Worm (Caenorhabditis elegans) whole organism, young adult: ENCODE data around the gene gpa-8.
A peak's percentile ranks its signal among the peaks of the same experiment; 100 is the strongest.

ENCODE experiments used
- B0035.1 ChIP-seq: sonication (generic microtip); optimal IDR thresholded peaks from 2 replicates; lab custom pipeline; 2016; ENCODE audit warnings: missing genetic modification characterization, mild to moderate bottlenecking, missing compliant biosample characterization, missing genotype, missing genetic modification reagents
- B0336.3 ChIP-seq: fragments of 200-800 bp; sonication (Bioruptor generic); IDR thresholded peaks from 2 replicates; pipeline ENCODE4 v1.3.6; 2022; ENCODE audit warnings: missing genetic modification characterization, missing compliant biosample characterization
- C17E4.6 ChIP-seq: fragments of 200-800 bp; sonication (Bioruptor generic); IDR thresholded peaks from 2 replicates; pipeline ENCODE4 v1.3.6; 2022; ENCODE audit warnings: missing genetic modification reagents, missing genetic modification characterization, missing compliant biosample characterization
- F37B4.10 ChIP-seq: fragments of 200-800 bp; sonication (Bioruptor generic); IDR thresholded peaks from 2 replicates; pipeline ENCODE4 v1.3.6; 2022; ENCODE audit warnings: missing genetic modification characterization, missing compliant biosample characterization
- F49E8.2 ChIP-seq: sonication (generic microtip); optimal IDR thresholded peaks from 3 replicates; lab custom pipeline; 2017; ENCODE audit warnings: missing genetic modification characterization, mild to moderate bottlenecking, missing compliant biosample characterization, antibody characterized with exemption, moderate library complexity; ENCODE audit not compliant: insufficient read depth
- K11D2.4 ChIP-seq: fragments of 200-800 bp; sonication (Bioruptor generic); IDR thresholded peaks from 2 replicates; pipeline ENCODE4 v1.3.6; 2022; ENCODE audit warnings: missing genetic modification reagents, missing genetic modification characterization, missing compliant biosample characterization
- K12H6.12 ChIP-seq: fragments of 200-800 bp; sonication (Bioruptor generic); optimal IDR thresholded peaks from 2 replicates; lab custom pipeline; 2018; ENCODE audit warnings: mild to moderate bottlenecking, missing genetic modification characterization, missing compliant biosample characterization
- Y53G8AR.9 ChIP-seq: fragments of 200-800 bp; sonication (Bioruptor generic); conservative IDR thresholded peaks from 2 replicates; pipeline ENCODE4 v1.3.6; 2022; ENCODE audit warnings: missing genetic modification reagents, missing genetic modification characterization, missing compliant biosample characterization
- atf-7 ChIP-seq: sonication (generic microtip); optimal IDR thresholded peaks from 2 replicates; lab custom pipeline; 2017; ENCODE audit warnings: mild to moderate bottlenecking, missing genetic modification characterization, missing compliant biosample characterization
- athp-1 ChIP-seq: sonication (generic microtip); optimal IDR thresholded peaks from 2 replicates; lab custom pipeline; 2017; ENCODE audit warnings: mild to moderate bottlenecking, missing genetic modification characterization, missing compliant biosample characterization
- attf-3 ChIP-seq: fragments of 200-800 bp; sonication (Bioruptor generic); conservative IDR thresholded peaks from 2 replicates; pipeline ENCODE4 v1.3.6; 2022; ENCODE audit warnings: missing genetic modification reagents, missing genetic modification characterization, missing compliant biosample characterization
- cebp-1 ChIP-seq, 2 experiments: fragments of 200-800 bp in 1 of 2; sonication (Bioruptor generic) in 1 of 2; sonication (generic microtip) in 1 of 2; IDR thresholded peaks in 1 of 2; optimal IDR thresholded peaks in 1 of 2; 2 replicates each; pipeline versions ENCODE4 v1.3.6 to Lab custom; 2017 to 2022; ENCODE audit warnings: missing compliant biosample characterization in 2 of 2, missing genetic modification characterization in 2 of 2, mild to moderate bottlenecking in 1 of 2, missing genetic modification reagents in 1 of 2, moderate library complexity in 1 of 2
- ceh-100 ChIP-seq: fragments of 200-800 bp; sonication (Bioruptor generic); IDR thresholded peaks from 2 replicates; pipeline ENCODE4 v1.3.6; 2022; ENCODE audit warnings: missing genetic modification reagents, missing genetic modification characterization, missing compliant biosample characterization
- ceh-27 ChIP-seq: fragments of 200-800 bp; sonication (Bioruptor generic); optimal IDR thresholded peaks from 2 replicates; lab custom pipeline; 2018; ENCODE audit warnings: mild to moderate bottlenecking, missing genetic modification characterization, moderate library complexity, missing compliant biosample characterization
- ceh-40 ChIP-seq: fragments of 200-800 bp; sonication (Bioruptor generic); IDR thresholded peaks from 2 replicates; pipeline ENCODE4 v1.3.6; 2022; ENCODE audit warnings: missing genetic modification characterization, missing compliant biosample characterization
- chd-7 ChIP-seq: sonication (generic microtip); optimal IDR thresholded peaks from 2 replicates; lab custom pipeline; 2016; ENCODE audit warnings: mild to moderate bottlenecking, missing genetic modification characterization, moderate library complexity, missing compliant biosample characterization
- dox-1 ChIP-seq: fragments of 200-800 bp; sonication (Bioruptor generic); IDR thresholded peaks from 2 replicates; pipeline ENCODE4 v1.3.6; 2022; ENCODE audit warnings: missing genetic modification reagents, missing genetic modification characterization, missing compliant biosample characterization
- dpl-1 ChIP-seq: fragments of 150-350 bp; optimal IDR thresholded peaks from 2 replicates; lab custom pipeline; 2014; ENCODE audit warnings: missing biosample characterization, missing genetic modification reagents, missing genetic modification characterization
- egl-44 ChIP-seq: fragments of 200-800 bp; sonication (Bioruptor generic); IDR thresholded peaks from 2 replicates; pipeline ENCODE4 v1.3.6; 2022; ENCODE audit warnings: missing genetic modification reagents, missing genetic modification characterization, missing compliant biosample characterization
- him-1 ChIP-seq: sonication (generic microtip); optimal IDR thresholded peaks from 2 replicates; lab custom pipeline; 2016; ENCODE audit warnings: missing genotype, missing genetic modification reagents, missing genetic modification characterization, missing compliant biosample characterization
- hmg-20 ChIP-seq: fragments of 200-800 bp; sonication (Bioruptor generic); IDR thresholded peaks from 2 replicates; pipeline ENCODE4 v1.3.6; 2022; ENCODE audit warnings: missing genetic modification reagents, missing genetic modification characterization, missing compliant biosample characterization
- hrde-1 ChIP-seq: sonication (generic microtip); optimal IDR thresholded peaks from 2 replicates; lab custom pipeline; 2016; ENCODE audit warnings: missing genetic modification characterization, mild to moderate bottlenecking, missing compliant biosample characterization, moderate library complexity, missing genotype, missing genetic modification reagents, borderline replicate concordance
- hsf-1 ChIP-seq: fragments of 200-800 bp; sonication (Bioruptor generic); IDR thresholded peaks from 2 replicates; pipeline ENCODE4 v1.3.6; 2022; ENCODE audit warnings: missing genetic modification reagents, missing genetic modification characterization, missing compliant biosample characterization
- lag-1 ChIP-seq: fragments of 200-800 bp; sonication (Bioruptor generic); IDR thresholded peaks from 2 replicates; pipeline ENCODE4 v1.3.6; 2022; ENCODE audit warnings: missing genetic modification reagents, missing genetic modification characterization, missing compliant biosample characterization
- let-526 ChIP-seq: fragments of 200-800 bp; sonication (Bioruptor generic); IDR thresholded peaks from 2 replicates; pipeline ENCODE4 v1.3.6; 2022; ENCODE audit warnings: missing genetic modification reagents, missing genetic modification characterization, missing compliant biosample characterization
- lin-35 ChIP-seq, 3 experiments: fragments of 150-350 bp in 2 of 3; sonication (generic microtip) in 1 of 3; optimal IDR thresholded peaks; 2 replicates each; lab custom pipeline; 2014 to 2018; ENCODE audit warnings: missing biosample characterization in 3 of 3, missing genetic modification characterization in 3 of 3, missing genetic modification reagents in 3 of 3
- lir-1 ChIP-seq: fragments of 200-800 bp; sonication (Bioruptor generic); conservative IDR thresholded peaks from 2 replicates; pipeline ENCODE4 v1.3.6; 2022; ENCODE audit warnings: missing genetic modification reagents, missing genetic modification characterization, missing compliant biosample characterization
- madf-10 ChIP-seq: sonication (generic microtip); optimal IDR thresholded peaks from 2 replicates; lab custom pipeline; 2016; ENCODE audit warnings: mild to moderate bottlenecking, missing genetic modification characterization, missing compliant biosample characterization
- madf-3 ChIP-seq: fragments of 200-800 bp; sonication (Bioruptor generic); IDR thresholded peaks from 2 replicates; pipeline ENCODE4 v1.3.6; 2022; ENCODE audit warnings: missing genetic modification reagents, missing genetic modification characterization, missing compliant biosample characterization
- madf-6 ChIP-seq: fragments of 200-800 bp; sonication (Bioruptor generic); IDR thresholded peaks from 2 replicates; pipeline ENCODE4 v1.3.6; 2022; ENCODE audit warnings: missing genetic modification reagents, missing genetic modification characterization, missing compliant biosample characterization
- mcd-1 ChIP-seq: fragments of 200-800 bp; sonication (Bioruptor generic); IDR thresholded peaks from 2 replicates; pipeline ENCODE4 v1.3.6; 2022; ENCODE audit warnings: missing genetic modification reagents, missing genetic modification characterization, missing compliant biosample characterization
- mes-4 ChIP-seq: sonication (generic microtip); optimal IDR thresholded peaks from 2 replicates; lab custom pipeline; 2016; ENCODE audit warnings: missing genotype, missing genetic modification characterization, missing compliant biosample characterization
- nfya-2 ChIP-seq: fragments of 200-800 bp; sonication (Bioruptor generic); IDR thresholded peaks from 2 replicates; pipeline ENCODE4 v1.3.6; 2022; ENCODE audit warnings: missing genetic modification reagents, missing genetic modification characterization, missing compliant biosample characterization
- pbrm-1 ChIP-seq: fragments of 200-800 bp; sonication (Bioruptor generic); IDR thresholded peaks from 2 replicates; pipeline ENCODE4 v1.3.6; 2022; ENCODE audit warnings: missing genetic modification reagents, missing genetic modification characterization, missing compliant biosample characterization
- sea-2 ChIP-seq: fragments of 200-800 bp; sonication (Bioruptor generic); IDR thresholded peaks from 2 replicates; pipeline ENCODE4 v1.3.6; 2022; ENCODE audit warnings: missing genetic modification characterization, missing compliant biosample characterization
- snpc-1.3 ChIP-seq: sonication (generic microtip); optimal IDR thresholded peaks from 2 replicates; lab custom pipeline; 2017; ENCODE audit warnings: missing genetic modification characterization, mild to moderate bottlenecking, missing compliant biosample characterization, antibody characterized with exemption, moderate library complexity, missing genotype, missing genetic modification reagents; ENCODE audit not compliant: insufficient read depth
- snpc-3.4 ChIP-seq: sonication (generic microtip); optimal IDR thresholded peaks from 2 replicates; lab custom pipeline; 2017; ENCODE audit warnings: missing genetic modification characterization, mild to moderate bottlenecking, missing compliant biosample characterization, antibody characterized with exemption, moderate library complexity, missing genotype, missing genetic modification reagents
- snpc-4 ChIP-seq, 5 experiments: fragments of 150-350 bp in 1 of 5; sonication (generic microtip) in 4 of 5; optimal IDR thresholded peaks; 2 replicates each; lab custom pipeline; 2014 to 2018; ENCODE audit warnings: missing genetic modification characterization in 5 of 5, missing biosample characterization in 3 of 5, antibody characterized with exemption in 2 of 5, mild to moderate bottlenecking in 2 of 5, missing compliant biosample characterization in 2 of 5, missing genotype in 2 of 5, moderate library complexity in 2 of 5, missing genetic modification reagents in 1 of 5
- somi-1 ChIP-seq: fragments of 200-800 bp; sonication (Bioruptor generic); optimal IDR thresholded peaks from 2 replicates; lab custom pipeline; 2018; ENCODE audit warnings: mild to moderate bottlenecking, missing genetic modification characterization, missing compliant biosample characterization
- tbp1 ChIP-seq: fragments of 200-800 bp; sonication (Bioruptor generic); optimal IDR thresholded peaks from 2 replicates; lab custom pipeline; 2018; ENCODE audit warnings: mild to moderate bottlenecking, missing genetic modification characterization, missing compliant biosample characterization
- tbx-9 ChIP-seq: sonication (generic microtip); optimal IDR thresholded peaks from 2 replicates; lab custom pipeline; 2016; ENCODE audit warnings: borderline replicate concordance, missing genetic modification characterization, inconsistent platforms, missing compliant biosample characterization
- tlf-1 ChIP-seq: fragments of 200-800 bp; sonication (Bioruptor generic); optimal IDR thresholded peaks from 2 replicates; lab custom pipeline; 2018; ENCODE audit warnings: mild to moderate bottlenecking, missing genetic modification characterization, missing compliant biosample characterization
- xnd-1 ChIP-seq: sonication (generic microtip); optimal IDR thresholded peaks from 2 replicates; lab custom pipeline; 2016; ENCODE audit warnings: missing genotype, missing genetic modification reagents, missing genetic modification characterization, missing compliant biosample characterization
- zim-3 ChIP-seq: sonication (generic microtip); optimal IDR thresholded peaks from 2 replicates; lab custom pipeline; 2017; ENCODE audit warnings: mild to moderate bottlenecking, missing genetic modification characterization, moderate library complexity, missing compliant biosample characterization
- ztf-18 ChIP-seq: sonication (generic microtip); optimal IDR thresholded peaks from 2 replicates; lab custom pipeline; 2016; ENCODE audit warnings: missing genotype, mild to moderate bottlenecking, missing genetic modification characterization, missing compliant biosample characterization
- ztf-22 ChIP-seq: fragments of 200-800 bp; sonication (Bioruptor generic); optimal IDR thresholded peaks from 2 replicates; lab custom pipeline; 2018; ENCODE audit warnings: mild to moderate bottlenecking, missing genetic modification characterization, moderate library complexity, missing compliant biosample characterization

The gpa-8 gene

DNA sequence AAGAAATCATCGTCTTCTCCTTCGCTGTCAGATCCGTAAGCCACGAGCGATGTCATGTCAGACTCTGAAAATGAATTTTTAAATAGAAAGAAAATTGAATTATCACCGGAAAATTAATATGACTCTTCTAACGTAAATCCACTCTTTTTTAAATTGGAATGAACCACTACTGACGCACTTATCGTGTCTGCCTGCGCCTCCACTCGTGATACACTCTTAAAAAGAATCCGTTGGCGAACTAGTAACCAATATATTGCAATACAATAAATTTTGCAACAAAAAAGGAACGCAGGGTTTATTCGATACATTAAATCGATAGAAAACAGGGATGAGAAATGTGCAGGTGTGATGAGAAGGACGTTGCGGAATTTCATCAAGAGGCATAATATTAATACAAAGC is 19.1 kb upstream of the gpa-8 start, which contains the start of gene ccch-3:
Gene ccch-3 (minus strand): TSS at position 262 of the 400 bp plus-strand sequence.
- TF ChIP-seq zim-3 (tag; lab: Kevin White, UChicago) (no peak), him-1 (tag; lab: Kevin White, UChicago) (peak; percentile 31), snpc-3.4 (peak; percentile 60), B0035.1 (tag; lab: Kevin White, UChicago) (no peak), mes-4 (tag; lab: Kevin White, UChicago) (no peak), F49E8.2 (tag; lab: Kevin White, UChicago) (peak; percentile 20), attf-3 (GFP tag; lab: Robert Waterston, UW) (peak; percentile 68), pbrm-1 (GFP tag; lab: Robert Waterston, UW) (peak; percentile 67; the same call in 1 of the 2 replicates), F37B4.10 (GFP tag; lab: Robert Waterston, UW) (no peak), K12H6.12 (tag; lab: Kevin White, UChicago) (peak; percentile 5), lin-35 (GFP tag; optimal IDR thresholded peaks at IDR 0.05; lab: Kevin White, UChicago) (peak in 1 of 3 experiments; percentile 19), hmg-20 (0 out of 2 replicates have a peak, but pooled peaks have one; percentile 10), egl-44 (GFP tag; lab: Robert Waterston, UW) (peak; percentile 47; the same call in 1 of the 2 replicates), tbp1 (GFP tag; lab: Kevin White, UChicago) (peak; percentile 65), cebp-1 (GFP tag; IDR thresholded peaks at IDR 0.05; lab: Robert Waterston, UW) (no peak), cebp-1 (tag; optimal IDR thresholded peaks at IDR 0.05; lab: Kevin White, UChicago) (peak; percentile 72), hsf-1 (GFP tag; lab: Robert Waterston, UW) (peak; percentile 60; the same call in 1 of the 2 replicates), snpc-4 (GFP tag; optimal IDR thresholded peaks at IDR 0.05; lab: Kevin White, UChicago) (peak; percentile 7), snpc-4 (tag; optimal IDR thresholded peaks at IDR 0.05; lab: Kevin White, UChicago) (peak in 3 of 4 experiments; percentile 43 to 60 (median 52)), lag-1 (GFP tag; lab: Robert Waterston, UW) (no peak), madf-10 (peak; percentile 27), lir-1 (GFP tag; lab: Robert Waterston, UW) (0 out of 2 replicates have a peak, but pooled peaks have one; percentile 46), K11D2.4 (GFP tag; lab: Robert Waterston, UW) (0 out of 2 replicates have a peak, but pooled peaks have one; percentile 27), ztf-18 (tag; lab: Kevin White, UChicago) (peak; percentile 90), ztf-22 (GFP tag; lab: Kevin White, UChicago) (no peak), madf-3 (GFP tag; lab: Robert Waterston, UW) (peak; percentile 83), tlf-1 (peak; percentile 59), ceh-100 (GFP tag; lab: Robert Waterston, UW) (0 out of 2 replicates have a peak, but pooled peaks have one; percentile 9), somi-1 (GFP tag; lab: Kevin White, UChicago) (peak; percentile 42), ceh-27 (peak; percentile 67), let-526 (no peak), hrde-1 (tag; lab: Kevin White, UChicago) (peak; percentile 32), atf-7 (tag; lab: Kevin White, UChicago) (peak; percentile 65), sea-2 (no peak), xnd-1 (no peak), madf-6 (GFP tag; lab: Robert Waterston, UW) (peak; percentile 73), Y53G8AR.9 (GFP tag; lab: Robert Waterston, UW) (peak; percentile 84), tbx-9 (tag; lab: Kevin White, UChicago) (no peak), snpc-1.3 (tag; lab: Kevin White, UChicago) (peak; percentile 36), B0336.3 (GFP tag; lab: Robert Waterston, UW) (peak; percentile 90), ceh-40 (no peak), dox-1 (peak; percentile 72; the same call in 1 of the 2 replicates), mcd-1 (GFP tag; lab: Robert Waterston, UW) (peak; percentile 64), athp-1 (tag; lab: Kevin White, UChicago) (peak; percentile 32), chd-7 (tag; lab: Kevin White, UChicago) (peak; percentile 51), dpl-1 (no peak), C17E4.6 (GFP tag; lab: Robert Waterston, UW) (peak; percentile 22; the same call in 1 of the 2 replicates), nfya-2 (no peak)
